Worm (Caenorhabditis elegans): ENCODE data around the gene F01D5.2.
A peak's percentile ranks its signal among the peaks of the same experiment; 100 is the strongest.
"Not testable (repeated sequence)": the region's sequence is repeated elsewhere in the genome, so short reads cannot be mapped to it uniquely, and the experiment has no call there.

The F01D5.2 gene

ce11 chrII:14002200-14002599 is 3.3 kb upstream of the F01D5.2 start, which contains the start of gene F01D5.5:
Gene F01D5.5, minus strand, starts transcription at chrII:14002300.
- TF ChIP-seq rpc-1 (optimal IDR thresholded peaks at IDR 0.05) (no peak), rpc-1 (tag; optimal IDR thresholded peaks at IDR 0.05) (no peak), ztf-18 (tag; optimal IDR thresholded peaks at IDR 0.05) (no peak), atf-7 (tag; optimal IDR thresholded peaks at IDR 0.05) (no peak), lir-1 (GFP tag; conservative IDR thresholded peaks at IDR 0.05) (no peak), ceh-91 (GFP tag; IDR thresholded peaks at IDR 0.05) (no peak), unc-130 (GFP tag; optimal IDR thresholded peaks at IDR 0.05) (no peak), pbrm-1 (GFP tag; IDR thresholded peaks at IDR 0.05) (no peak), snpc-3.4 (tag; optimal IDR thresholded peaks at IDR 0.05) (no peak), tbp1 (GFP tag; optimal IDR thresholded peaks at IDR 0.05) (no peak), sea-2 (GFP tag; IDR thresholded peaks at IDR 0.05) (no peak), Y53G8AR.9 (GFP tag; conservative IDR thresholded peaks at IDR 0.05) (no peak), sdz-38 (tag; optimal IDR thresholded peaks at IDR 0.05) (no peak), chd-7 (tag; optimal IDR thresholded peaks at IDR 0.05) (no peak)

ce11 chrII:14000044-14000443 is 1.2 kb upstream of the F01D5.2 start, which contains the start of gene F01D5.3:
Gene F01D5.3, minus strand, starts transcription at chrII:14000144.
- TF ChIP-seq dpff-1 (tag; optimal IDR thresholded peaks at IDR 0.05); nhr-80 (tag; optimal IDR thresholded peaks at IDR 0.05); akir-1 (GFP tag; optimal IDR thresholded peaks at IDR 0.05): not testable (repeated sequence)

- TF ChIP-seq somi-1 (GFP tag; optimal IDR thresholded peaks at IDR 0.05) (no peak), nhr-80 (tag; optimal IDR thresholded peaks at IDR 0.05) (peak; percentile 20), snpc-4 (GFP tag; optimal IDR thresholded peaks at IDR 0.05) (no peak), snpc-4 (tag; optimal IDR thresholded peaks at IDR 0.05) (peak in 2 of 4 experiments; percentile 48 to 76)
Observed at ce11 chrII:13997989-13998388, 875 bp downstream of the F01D5.2 start.

- no peak for TF ChIP-seq ceh-100 (GFP tag; IDR thresholded peaks at IDR 0.05)
- TF ChIP-seq lin-26 (GFP tag; IDR thresholded peaks at IDR 0.05): no peak
- TF ChIP-seq lsl-1 (GFP tag; optimal IDR thresholded peaks at IDR 0.05): no peak
- no peak for TF ChIP-seq atf-7 (tag; optimal IDR thresholded peaks at IDR 0.05)
- TF ChIP-seq ztf-26 (tag; optimal IDR thresholded peaks at IDR 0.05): no peak
Observed at ce11 chrII:13997477-13997876, 1.4 kb downstream of the F01D5.2 start, which contains the start of gene F01D5.1. Gene F01D5.1, minus strand, starts transcription at chrII:13997581.

- TF ChIP-seq somi-1 (GFP tag; optimal IDR thresholded peaks at IDR 0.05): no peak
- TF ChIP-seq unc-130 (GFP tag; optimal IDR thresholded peaks at IDR 0.05): no peak
- no peak for TF ChIP-seq B0019.2 (GFP tag; conservative IDR thresholded peaks at IDR 0.05)
- TF ChIP-seq dpl-1 (GFP tag; optimal IDR thresholded peaks at IDR 0.05): no peak
- no peak for TF ChIP-seq tlf-1 (GFP tag; optimal IDR thresholded peaks at IDR 0.05)
- no peak for TF ChIP-seq egl-44 (GFP tag; IDR thresholded peaks at IDR 0.05)
- TF ChIP-seq atf-7 (tag; optimal IDR thresholded peaks at IDR 0.05): no peak
Observed at ce11 chrII:13994934-13995333, 3.9 kb downstream of the F01D5.2 start, which contains the start of gene Y39G8B.7. Gene Y39G8B.7, minus strand, starts transcription at chrII:13995034.

ce11 chrII:13991741-13992140 is 7.1 kb downstream of the F01D5.2 start, which contains the start of gene Y39G8B.5:
Gene Y39G8B.5, minus strand, starts transcription at chrII:13991841.
- TF ChIP-seq ekl-4 (GFP tag; IDR thresholded peaks at IDR 0.05) (no peak), madf-10 (tag; optimal IDR thresholded peaks at IDR 0.05) (no peak), mcd-1 (GFP tag; IDR thresholded peaks at IDR 0.05) (no peak), athp-1 (tag; optimal IDR thresholded peaks at IDR 0.05) (no peak), rpc-1 (optimal IDR thresholded peaks at IDR 0.05) (no peak), rpc-1 (tag; optimal IDR thresholded peaks at IDR 0.05) (no peak), dox-1 (GFP tag; IDR thresholded peaks at IDR 0.05) (no peak), ceh-27 (GFP tag; optimal IDR thresholded peaks at IDR 0.05) (no peak), F39B2.1 (GFP tag; IDR thresholded peaks at IDR 0.05) (no peak), F10E7.11 (tag; optimal IDR thresholded peaks at IDR 0.05) (no peak), unc-62 (GFP tag; optimal IDR thresholded peaks at IDR 0.05) (no peak), zim-3 (tag; optimal IDR thresholded peaks at IDR 0.05) (no peak)

All from whole organism, young adult.